Worm (Caenorhabditis elegans) whole organism, L4/young adult: ENCODE results near the gene ZK637.12.

Source experiments
- W03F9.2 ChIP-seq: fragments of 150-350 bp; optimal IDR thresholded peaks from 2 replicates; lab custom pipeline; 2014; ENCODE audit warnings: missing biosample characterization, missing genetic modification characterization
- him-1 ChIP-seq: sonication (generic microtip); optimal IDR thresholded peaks from 2 replicates; lab custom pipeline; 2016; ENCODE audit warnings: missing genotype, missing genetic modification reagents, missing genetic modification characterization, missing compliant biosample characterization

- TF ChIP-seq him-1 (tag; lab: Kevin White, UChicago) (no peak), W03F9.2 (no peak)
Measured at ce11 chrIII:8926512-8926911, 2.5 kb downstream of the ZK637.12 start.
